Fruit fly (Drosophila melanogaster) whole organism, embryonic: Measurements from ENCODE around the gene CG17564.

Experiments used
- Atf-2 ChIP-seq: fragments of 200-800 bp; sonication (Bioruptor generic); optimal IDR thresholded peaks from 2 replicates; lab custom pipeline; 2016; ENCODE audit warnings: missing biosample characterization, missing genetic modification characterization
- Bdp1 ChIP-seq: fragments of 200-800 bp; sonication (Bioruptor generic); optimal IDR thresholded peaks from 3 replicates; lab custom pipeline; 2016; ENCODE audit warnings: missing biosample characterization, missing genetic modification characterization
- Bgb ChIP-seq: fragments of 200-800 bp; sonication (Bioruptor generic); IDR thresholded peaks from 2 replicates; pipeline ENCODE4 v1.3.6; 2022; ENCODE audit warnings: missing biosample characterization, missing genetic modification characterization; ENCODE audit not compliant: partially characterized antibody
- Bteb2 ChIP-seq: fragments of 200-800 bp; sonication (Bioruptor generic); optimal IDR thresholded peaks from 2 replicates; lab custom pipeline; 2016; ENCODE audit warnings: missing biosample characterization, missing genetic modification characterization
- CG10267 ChIP-seq: fragments of 200-800 bp; sonication (Bioruptor generic); optimal IDR thresholded peaks from 2 replicates; lab custom pipeline; 2018; ENCODE audit warnings: missing biosample characterization, mild to moderate bottlenecking, missing genetic modification characterization, moderate library complexity
- CG10959 ChIP-seq: fragments of 200-800 bp; sonication (Bioruptor generic); IDR thresholded peaks from 2 replicates; pipeline ENCODE4 v1.3.6; 2022; ENCODE audit warnings: missing biosample characterization, missing genetic modification characterization
- CG11695 ChIP-seq: fragments of 200-800 bp; sonication (Bioruptor generic); IDR thresholded peaks from 3 replicates; pipeline ENCODE4 v1.3.6; 2022; ENCODE audit warnings: missing biosample characterization, missing genetic modification characterization
- CG14050 ChIP-seq: fragments of 200-800 bp; sonication (Bioruptor generic); IDR thresholded peaks from 3 replicates; pipeline ENCODE4 v1.3.6; 2022; ENCODE audit warnings: missing biosample characterization, missing genetic modification characterization
- CG14710 ChIP-seq: fragments of 200-800 bp; sonication (Bioruptor generic); optimal IDR thresholded peaks from 3 replicates; lab custom pipeline; 2019; ENCODE audit warnings: missing biosample characterization, mild to moderate bottlenecking, missing genetic modification characterization, moderate library complexity
- CG17359 ChIP-seq: fragments of 200-800 bp; sonication (Bioruptor generic); optimal IDR thresholded peaks from 3 replicates; lab custom pipeline; 2018; ENCODE audit warnings: missing biosample characterization, mild to moderate bottlenecking, missing genetic modification characterization, moderate library complexity
- CG2202 ChIP-seq: fragments of 200-800 bp; sonication (Bioruptor generic); optimal IDR thresholded peaks from 2 replicates; lab custom pipeline; 2018; ENCODE audit warnings: missing biosample characterization, mild to moderate bottlenecking, missing genetic modification characterization
- CG2712 ChIP-seq: fragments of 200-800 bp; optimal IDR thresholded peaks from 3 replicates; lab custom pipeline; 2019; ENCODE audit warnings: missing biosample characterization, mild to moderate bottlenecking, missing genetic modification characterization, moderate library complexity
- CG31224 ChIP-seq: fragments of 200-800 bp; sonication (Bioruptor generic); IDR thresholded peaks from 2 replicates; pipeline ENCODE4 v1.3.6; 2022; ENCODE audit warnings: missing biosample characterization, missing genetic modification characterization
- CG32532 ChIP-seq: fragments of 200-800 bp; sonication (Bioruptor generic); IDR thresholded peaks from 2 replicates; pipeline ENCODE4 v1.3.6; 2022; ENCODE audit warnings: missing biosample characterization, missing genetic modification characterization
- CG4424 ChIP-seq: fragments of 200-800 bp; sonication (Bioruptor generic); optimal IDR thresholded peaks from 3 replicates; lab custom pipeline; 2016; ENCODE audit warnings: missing biosample characterization, missing genetic modification characterization
- CG6272 ChIP-seq: fragments of 200-800 bp; sonication (Bioruptor generic); IDR thresholded peaks from 2 replicates; pipeline ENCODE4 v1.3.6; 2022; ENCODE audit warnings: missing biosample characterization, missing genetic modification characterization
- CG7357 ChIP-seq: fragments of 200-800 bp; sonication (Bioruptor generic); IDR thresholded peaks from 3 replicates; pipeline ENCODE4 v1.3.6; 2022; ENCODE audit warnings: missing biosample characterization, missing genetic modification characterization
- CG7556 ChIP-seq: fragments of 200-800 bp; sonication (Bioruptor generic); optimal IDR thresholded peaks from 2 replicates; lab custom pipeline; 2017; ENCODE audit warnings: missing biosample characterization, mild to moderate bottlenecking, missing genetic modification characterization
- CG9437 ChIP-seq: fragments of 200-800 bp; sonication (Bioruptor generic); optimal IDR thresholded peaks from 2 replicates; lab custom pipeline; 2018; ENCODE audit warnings: missing biosample characterization, mild to moderate bottlenecking, missing genetic modification characterization
- CG9932 ChIP-seq: fragments of 200-800 bp; sonication (Bioruptor generic); IDR thresholded peaks from 2 replicates; pipeline ENCODE4 v1.3.6; 2022; ENCODE audit warnings: missing biosample characterization, missing genetic modification characterization
- Dek ChIP-seq: fragments of 200-800 bp; sonication (Bioruptor generic); optimal IDR thresholded peaks from 3 replicates; lab custom pipeline; 2019; ENCODE audit warnings: missing biosample characterization, mild to moderate bottlenecking, missing genetic modification characterization, moderate library complexity
- Drgx ChIP-seq: fragments of 200-800 bp; sonication (Bioruptor generic); IDR thresholded peaks from 2 replicates; pipeline ENCODE4 v1.3.6; 2022; ENCODE audit warnings: missing biosample characterization, missing genetic modification characterization
- Gsc ChIP-seq: fragments of 200-800 bp; sonication (Bioruptor generic); IDR thresholded peaks from 2 replicates; pipeline ENCODE4 v1.3.6; 2022; ENCODE audit warnings: missing biosample characterization, missing genetic modification characterization
- HLH54F ChIP-seq: fragments of 200-800 bp; sonication (Bioruptor generic); optimal IDR thresholded peaks from 3 replicates; lab custom pipeline; 2016; ENCODE audit warnings: missing biosample characterization, missing genetic modification characterization
- Hand ChIP-seq: fragments of 200-800 bp; sonication (Bioruptor generic); optimal IDR thresholded peaks from 2 replicates; lab custom pipeline; 2017; ENCODE audit warnings: mild to moderate bottlenecking, missing biosample characterization, missing genetic modification reagents, missing genetic modification characterization
- Hr51 ChIP-seq, 2 experiments: fragments of 200-800 bp; sonication (Bioruptor generic); optimal IDR thresholded peaks; 2 replicates in 1 of 2; 3 replicates in 1 of 2; lab custom pipeline; 2016 to 2018; ENCODE audit warnings: missing biosample characterization in 2 of 2, missing genetic modification characterization in 2 of 2, mild to moderate bottlenecking in 1 of 2, moderate library complexity in 1 of 2
- Lpt ChIP-seq: fragments of >200 bp; optimal IDR thresholded peaks from 2 replicates; lab custom pipeline; 2018; ENCODE audit warnings: missing biosample characterization, missing genetic modification characterization
- Med ChIP-seq: fragments of 200-800 bp; sonication (Bioruptor generic); peaks from one replicate; lab custom pipeline; 2016; ENCODE audit warnings: missing biosample characterization, missing genetic modification characterization, mild to moderate bottlenecking, inconsistent platforms, moderate library complexity
- Myb ChIP-seq: fragments of 200-800 bp; sonication (Bioruptor generic); optimal IDR thresholded peaks from 2 replicates; lab custom pipeline; 2016; ENCODE audit warnings: missing biosample characterization, missing genetic modification characterization
- NFAT ChIP-seq: fragments of 200-800 bp; sonication (Bioruptor generic); IDR thresholded peaks from 2 replicates; pipeline ENCODE4 v1.3.6; 2022; ENCODE audit warnings: missing biosample characterization, missing genetic modification characterization
- Oli ChIP-seq: fragments of 200-800 bp; sonication (Bioruptor generic); optimal IDR thresholded peaks from 2 replicates; lab custom pipeline; 2018; ENCODE audit warnings: missing biosample characterization, mild to moderate bottlenecking, missing genetic modification characterization, moderate library complexity
- Ravus ChIP-seq: fragments of 200-800 bp; sonication (Bioruptor generic); IDR thresholded peaks from 2 replicates; pipeline ENCODE4 v1.3.6; 2022; ENCODE audit warnings: missing biosample characterization, missing genetic modification characterization
- TFAM ChIP-seq: fragments of 200-800 bp; sonication (Bioruptor generic); optimal IDR thresholded peaks from 2 replicates; lab custom pipeline; 2017; ENCODE audit warnings: missing biosample characterization, missing genetic modification characterization, inconsistent platforms
- Xrp1 ChIP-seq: fragments of 200-800 bp; sonication (Bioruptor generic); IDR thresholded peaks from 2 replicates; pipeline ENCODE4 v1.3.6; 2022; ENCODE audit warnings: missing biosample characterization, missing genetic modification characterization
- ato ChIP-seq: fragments of 200-800 bp; sonication (Bioruptor generic); IDR thresholded peaks from 2 replicates; pipeline ENCODE4 v1.3.6; 2022; ENCODE audit warnings: missing biosample characterization, missing genetic modification characterization; ENCODE audit not compliant: partially characterized antibody
- cg ChIP-seq: fragments of 200-800 bp; sonication (Bioruptor generic); optimal IDR thresholded peaks from 3 replicates; lab custom pipeline; 2019; ENCODE audit warnings: missing biosample characterization, mild to moderate bottlenecking, missing genetic modification characterization, moderate library complexity
- ci ChIP-seq: fragments of 200-800 bp; sonication (Bioruptor generic); IDR thresholded peaks from 3 replicates; pipeline ENCODE4 v1.3.6; 2022; ENCODE audit warnings: missing biosample characterization, missing genetic modification characterization
- corto ChIP-seq: fragments of 200-800 bp; sonication (Bioruptor generic); optimal IDR thresholded peaks from 2 replicates; lab custom pipeline; 2016; ENCODE audit warnings: missing biosample characterization, mild to moderate bottlenecking, missing genetic modification characterization, moderate library complexity
- dmrt11E ChIP-seq: fragments of 200-800 bp; sonication (Bioruptor generic); optimal IDR thresholded peaks from 3 replicates; lab custom pipeline; 2018; ENCODE audit warnings: missing biosample characterization, mild to moderate bottlenecking, missing genetic modification characterization, moderate library complexity
- fd64A ChIP-seq: fragments of 200-800 bp; sonication (Bioruptor generic); optimal IDR thresholded peaks from 3 replicates; lab custom pipeline; 2018; ENCODE audit warnings: missing biosample characterization, mild to moderate bottlenecking, missing genetic modification characterization
- ftz-f1 ChIP-seq: fragments of 200-800 bp; sonication (Bioruptor generic); optimal IDR thresholded peaks from 2 replicates; lab custom pipeline; 2016; ENCODE audit warnings: missing biosample characterization, missing genetic modification characterization
- gsb-n ChIP-seq: fragments of 200-800 bp; sonication (Bioruptor generic); optimal IDR thresholded peaks from 3 replicates; lab custom pipeline; 2018; ENCODE audit warnings: missing biosample characterization, mild to moderate bottlenecking, missing genetic modification characterization
- inv ChIP-seq: fragments of 200-800 bp; sonication (Bioruptor generic); IDR thresholded peaks from 2 replicates; pipeline ENCODE4 v1.3.6; 2022; ENCODE audit warnings: missing biosample characterization, missing genetic modification characterization; ENCODE audit not compliant: partially characterized antibody
- kni ChIP-seq: fragments of 200-800 bp; sonication (Bioruptor generic); optimal IDR thresholded peaks from 3 replicates; lab custom pipeline; 2017; ENCODE audit warnings: mild to moderate bottlenecking, missing biosample characterization, missing genetic modification reagents, missing genetic modification characterization
- mam ChIP-seq: fragments of 200-800 bp; sonication (Bioruptor generic); optimal IDR thresholded peaks from 3 replicates; lab custom pipeline; 2016; ENCODE audit warnings: missing biosample characterization, missing genetic modification characterization
- org-1 ChIP-seq: fragments of 200-800 bp; sonication (Bioruptor generic); optimal IDR thresholded peaks from 2 replicates; lab custom pipeline; 2017; ENCODE audit warnings: missing biosample characterization, missing genetic modification characterization
- prd ChIP-seq, 3 experiments: fragments of >200 bp in 2 of 3; fragments of 200-800 bp in 1 of 3; sonication (Bioruptor generic) in 1 of 3; optimal IDR thresholded peaks in 2 of 3; IDR thresholded peaks in 1 of 3; 2 replicates in 2 of 3; 3 replicates in 1 of 3; pipeline versions ENCODE4 v1.3.6 to Lab custom; 2017 to 2022; ENCODE audit warnings: missing biosample characterization in 1 of 3, missing genetic modification characterization in 1 of 3
- sens ChIP-seq: fragments of 200-800 bp; sonication (Bioruptor generic); peaks from one replicate; lab custom pipeline; 2016; ENCODE audit warnings: missing biosample characterization, missing genetic modification characterization
- sug ChIP-seq: fragments of 200-800 bp; optimal IDR thresholded peaks from 2 replicates; lab custom pipeline; 2019; ENCODE audit warnings: missing biosample characterization, mild to moderate bottlenecking, missing genetic modification characterization, moderate library complexity
- tup ChIP-seq: fragments of 200-800 bp; sonication (Bioruptor generic); optimal IDR thresholded peaks from 2 replicates; lab custom pipeline; 2016; ENCODE audit warnings: missing biosample characterization, mild to moderate bottlenecking, missing genetic modification characterization, moderate library complexity
- yki ChIP-seq: fragments of >200 bp; optimal IDR thresholded peaks from 3 replicates; lab custom pipeline; 2018
- zf30C ChIP-seq: fragments of 200-800 bp; sonication (Bioruptor generic); optimal IDR thresholded peaks from 3 replicates; lab custom pipeline; 2018; ENCODE audit warnings: missing biosample characterization, mild to moderate bottlenecking, missing genetic modification characterization

The CG17564 gene

dm6 chr2L:19325420-19325819 lies 25.7 kb upstream of the CG17564 start (continued):
- TF ChIP-seq CG2712 (peak; percentile 25), sug (no peak), corto (GFP tag; lab: Kevin White, UChicago) (no peak), Myb (GFP tag; lab: Kevin White, UChicago) (no peak), CG14710 (tag; lab: Kevin White, UChicago) (peak; percentile 30), CG17359 (tag; lab: Kevin White, UChicago) (peak; percentile 13), Atf-2 (GFP tag; lab: Kevin White, UChicago) (no peak), Hand (GFP tag; lab: Kevin White, UChicago) (no peak), CG6272 (GFP tag; lab: Robert Waterston, UW) (no peak), CG9437 (GFP tag; lab: Kevin White, UChicago) (no peak), dmrt11E (tag; lab: Kevin White, UChicago) (peak; percentile 27), org-1 (GFP tag; lab: Kevin White, UChicago) (no peak), Med (GFP tag; lab: Kevin White, UChicago) (peak; percentile 70), CG4424 (no peak), CG10267 (tag; lab: Kevin White, UChicago) (no peak), cg (GFP tag; lab: Kevin White, UChicago) (no peak), HLH54F (GFP tag; lab: Kevin White, UChicago) (no peak), Drgx (GFP tag; lab: Robert Waterston, UW) (peak; percentile 62), ci (GFP tag; lab: Robert Waterston, UW) (0 out of 3 replicates have a peak, but pooled peaks have one; percentile 57), Bdp1 (GFP tag; lab: Kevin White, UChicago) (no peak), CG9932 (GFP tag; lab: Robert Waterston, UW) (no peak), prd (optimal IDR thresholded peaks at IDR 0.05; lab: Kevin White, UChicago) (no peak), prd (GFP tag; IDR thresholded peaks at IDR 0.05; lab: Robert Waterston, UW) (peak; percentile 35; the same call in 1 of the 3 replicates), CG14050 (no peak), kni (GFP tag; lab: Kevin White, UChicago) (no peak), fd64A (GFP tag; lab: Kevin White, UChicago) (no peak), yki (no peak), NFAT (GFP tag; lab: Robert Waterston, UW) (no peak), Bgb (GFP tag; lab: Robert Waterston, UW) (no peak), inv (GFP tag; lab: Robert Waterston, UW) (no peak), ato (no peak), CG11695 (GFP tag; lab: Robert Waterston, UW) (no peak), Bteb2 (GFP tag; lab: Kevin White, UChicago) (no peak), zf30C (GFP tag; lab: Kevin White, UChicago) (no peak), Oli (peak; percentile 41), Ravus (no peak), CG10959 (GFP tag; lab: Robert Waterston, UW) (peak; percentile 43; the same call in 1 of the 2 replicates), Lpt (GFP tag; lab: Kevin White, UChicago) (no peak), Hr51 (GFP tag; optimal IDR thresholded peaks at IDR 0.05; lab: Kevin White, UChicago) (peak in 1 of 2 experiments; percentile 19), gsb-n (tag; lab: Kevin White, UChicago) (no peak), mam (GFP tag; lab: Kevin White, UChicago) (no peak), ftz-f1 (no peak), CG32532 (no peak), sens (peak; percentile 83), CG31224 (no peak), TFAM (no peak), tup (no peak), CG7357 (GFP tag; lab: Robert Waterston, UW) (no peak), Dek (no peak), Xrp1 (peak; percentile 47; the same call in 1 of the 2 replicates), CG2202 (tag; lab: Kevin White, UChicago) (no peak), CG7556 (no peak), Gsc (no peak)
